Fruit fly (Drosophila melanogaster) whole organism, embryonic: ENCODE data around the gene CG1896.

Experiments used
- ATbp ChIP-seq: fragments of 200-800 bp; sonication (Bioruptor generic); optimal IDR thresholded peaks from 2 replicates; lab custom pipeline; 2017; ENCODE audit warnings: missing biosample characterization, mild to moderate bottlenecking, missing genetic modification characterization, missing genetic modification reagents
- Aef1 ChIP-seq: fragments of 200-800 bp; sonication (Bioruptor generic); IDR thresholded peaks from 3 replicates; pipeline ENCODE4 v1.3.6; 2022; ENCODE audit warnings: missing biosample characterization, missing genetic modification characterization
- Atf3 ChIP-seq: fragments of 200-800 bp; sonication (Bioruptor generic); optimal IDR thresholded peaks from 3 replicates; lab custom pipeline; 2016; ENCODE audit warnings: missing biosample characterization, missing genetic modification characterization
- B-H1 ChIP-seq: fragments of 200-800 bp; sonication (Bioruptor generic); IDR thresholded peaks from 3 replicates; pipeline ENCODE4 v1.3.6; 2022; ENCODE audit warnings: missing biosample characterization, missing genetic modification characterization
- CG10147 ChIP-seq: fragments of 200-800 bp; sonication (Bioruptor generic); optimal IDR thresholded peaks from 2 replicates; lab custom pipeline; 2019; ENCODE audit warnings: missing biosample characterization, mild to moderate bottlenecking, missing genetic modification characterization, moderate library complexity
- CG10321 ChIP-seq: fragments of 200-800 bp; sonication (Bioruptor generic); IDR thresholded peaks from 2 replicates; pipeline ENCODE4 v1.3.6; 2022; ENCODE audit warnings: missing biosample characterization, missing genetic modification characterization
- CG10462 ChIP-seq: fragments of 200-800 bp; sonication (Bioruptor generic); optimal IDR thresholded peaks from 2 replicates; lab custom pipeline; 2016; ENCODE audit warnings: missing biosample characterization, missing genetic modification characterization
- CG11695 ChIP-seq: fragments of 200-800 bp; sonication (Bioruptor generic); IDR thresholded peaks from 3 replicates; pipeline ENCODE4 v1.3.6; 2022; ENCODE audit warnings: missing biosample characterization, missing genetic modification characterization
- CG12299 ChIP-seq: fragments of 200-800 bp; sonication (Bioruptor generic); optimal IDR thresholded peaks from 2 replicates; lab custom pipeline; 2018; ENCODE audit warnings: missing biosample characterization, mild to moderate bottlenecking, missing genetic modification characterization
- CG1529 ChIP-seq: fragments of 200-800 bp; sonication (Bioruptor generic); optimal IDR thresholded peaks from 3 replicates; lab custom pipeline; 2018; ENCODE audit warnings: missing biosample characterization, missing genetic modification characterization
- CG16863 ChIP-seq: fragments of 200-800 bp; sonication (Bioruptor generic); optimal IDR thresholded peaks from 3 replicates; lab custom pipeline; 2016; ENCODE audit warnings: missing biosample characterization, missing genetic modification characterization
- CG17359 ChIP-seq: fragments of 200-800 bp; sonication (Bioruptor generic); optimal IDR thresholded peaks from 3 replicates; lab custom pipeline; 2018; ENCODE audit warnings: missing biosample characterization, mild to moderate bottlenecking, missing genetic modification characterization, moderate library complexity
- CG17912 ChIP-seq: fragments of 200-800 bp; sonication (Bioruptor generic); optimal IDR thresholded peaks from 2 replicates; lab custom pipeline; 2018; ENCODE audit warnings: missing biosample characterization, mild to moderate bottlenecking, missing genetic modification characterization
- CG32532 ChIP-seq: fragments of 200-800 bp; sonication (Bioruptor generic); IDR thresholded peaks from 2 replicates; pipeline ENCODE4 v1.3.6; 2022; ENCODE audit warnings: missing biosample characterization, missing genetic modification characterization
- CG32772 ChIP-seq: fragments of 200-800 bp; sonication (Bioruptor generic); IDR thresholded peaks from 2 replicates; pipeline ENCODE4 v1.3.6; 2022; ENCODE audit warnings: missing biosample characterization, missing genetic modification characterization
- CG4854 ChIP-seq: fragments of 200-800 bp; sonication (Bioruptor generic); optimal IDR thresholded peaks from 2 replicates; lab custom pipeline; 2016; ENCODE audit warnings: missing biosample characterization, missing genetic modification characterization, inconsistent platforms
- CG5245 ChIP-seq: fragments of 200-800 bp; sonication (Bioruptor generic); optimal IDR thresholded peaks from 3 replicates; lab custom pipeline; 2016; ENCODE audit warnings: missing biosample characterization, missing genetic modification characterization
- CG5953 ChIP-seq: fragments of 200-800 bp; sonication (Bioruptor generic); IDR thresholded peaks from 2 replicates; pipeline ENCODE4 v1.3.6; 2022; ENCODE audit warnings: missing biosample characterization, missing genetic modification characterization
- CG6654 ChIP-seq: fragments of 200-800 bp; sonication (Bioruptor generic); optimal IDR thresholded peaks from 2 replicates; lab custom pipeline; 2017; ENCODE audit warnings: missing biosample characterization, mild to moderate bottlenecking, missing genetic modification characterization
- CkIIα-i1 ChIP-seq: fragments of 200-800 bp; sonication (Bioruptor generic); IDR thresholded peaks from 2 replicates; pipeline ENCODE4 v1.3.6; 2022; ENCODE audit warnings: missing biosample characterization, missing genetic modification characterization
- Drgx ChIP-seq: fragments of 200-800 bp; sonication (Bioruptor generic); IDR thresholded peaks from 2 replicates; pipeline ENCODE4 v1.3.6; 2022; ENCODE audit warnings: missing biosample characterization, missing genetic modification characterization
- Eip74EF ChIP-seq, 2 experiments: fragments of 200-800 bp in 1 of 2; fragments of >200 bp in 1 of 2; sonication (Bioruptor generic) in 1 of 2; optimal IDR thresholded peaks; 2 replicates each; lab custom pipeline; 2017 to 2019; ENCODE audit warnings: missing biosample characterization in 2 of 2, missing genetic modification characterization in 2 of 2, mild to moderate bottlenecking in 1 of 2, moderate library complexity in 1 of 2
- H15 ChIP-seq: fragments of 200-800 bp; sonication (Bioruptor generic); IDR thresholded peaks from 3 replicates; pipeline ENCODE4 v1.3.6; 2022; ENCODE audit warnings: missing biosample characterization, missing genetic modification characterization
- HHEX ChIP-seq: fragments of 200-800 bp; sonication (Bioruptor generic); optimal IDR thresholded peaks from 3 replicates; lab custom pipeline; 2017; ENCODE audit warnings: missing biosample characterization, mild to moderate bottlenecking, missing genetic modification characterization, missing genetic modification reagents
- Hmx ChIP-seq: fragments of 200-800 bp; sonication (Bioruptor generic); optimal IDR thresholded peaks from 2 replicates; lab custom pipeline; 2016; ENCODE audit warnings: missing biosample characterization, missing genetic modification characterization
- Lhr ChIP-seq: fragments of 200-800 bp; sonication (Bioruptor generic); optimal IDR thresholded peaks from 3 replicates; lab custom pipeline; 2017; ENCODE audit warnings: mild to moderate bottlenecking, missing biosample characterization, missing genetic modification reagents, missing genetic modification characterization
- MBD-R2 ChIP-seq: fragments of 200-800 bp; sonication (Bioruptor generic); IDR thresholded peaks from 2 replicates; pipeline ENCODE4 v1.3.6; 2022; ENCODE audit warnings: missing biosample characterization, missing genetic modification characterization
- PHDP ChIP-seq: fragments of 200-800 bp; sonication (Bioruptor generic); optimal IDR thresholded peaks from 3 replicates; lab custom pipeline; 2018; ENCODE audit warnings: missing biosample characterization, mild to moderate bottlenecking, missing genetic modification characterization, moderate library complexity
- Rfx ChIP-seq: fragments of 200-800 bp; sonication (Bioruptor generic); IDR thresholded peaks from 2 replicates; pipeline ENCODE4 v1.3.6; 2022; ENCODE audit warnings: missing biosample characterization, missing genetic modification characterization
- Sin3A ChIP-seq: fragments of >200 bp; optimal IDR thresholded peaks from 2 replicates; lab custom pipeline; 2018
- Sox100B ChIP-seq: fragments of 200-800 bp; sonication (Bioruptor generic); optimal IDR thresholded peaks from 3 replicates; lab custom pipeline; 2018; ENCODE audit warnings: missing biosample characterization, mild to moderate bottlenecking, missing genetic modification characterization
- Spps ChIP-seq: fragments of 200-800 bp; sonication (Bioruptor generic); optimal IDR thresholded peaks from 2 replicates; lab custom pipeline; 2018; ENCODE audit warnings: missing biosample characterization, mild to moderate bottlenecking, missing genetic modification characterization
- Trl ChIP-seq, 3 experiments: fragments of >200 bp in 2 of 3; fragments of 200-800 bp in 1 of 3; sonication (Bioruptor generic) in 1 of 3; optimal IDR thresholded peaks; 2 replicates in 1 of 3; 3 replicates in 2 of 3; lab custom pipeline; 2016 to 2017; ENCODE audit warnings: missing biosample characterization in 1 of 3, missing genetic modification characterization in 1 of 3
- Usf ChIP-seq: fragments of 200-800 bp; sonication (Bioruptor generic); optimal IDR thresholded peaks from 2 replicates; lab custom pipeline; 2017; ENCODE audit warnings: missing genotype, missing biosample characterization, missing genetic modification characterization
- ap ChIP-seq: fragments of 200-800 bp; sonication (Bioruptor generic); IDR thresholded peaks from 2 replicates; pipeline ENCODE4 v1.3.6; 2022; ENCODE audit warnings: missing biosample characterization, missing genetic modification characterization
- bab2 ChIP-seq: fragments of 200-800 bp; sonication (Bioruptor generic); optimal IDR thresholded peaks from 2 replicates; lab custom pipeline; 2016; ENCODE audit warnings: missing biosample characterization, missing genetic modification characterization
- bbx ChIP-seq: fragments of 200-800 bp; sonication (Bioruptor generic); IDR thresholded peaks from 2 replicates; pipeline ENCODE4 v1.3.6; 2022; ENCODE audit warnings: missing biosample characterization, missing genetic modification characterization; ENCODE audit not compliant: partially characterized antibody
- disco-r ChIP-seq: fragments of 200-800 bp; sonication (Bioruptor generic); optimal IDR thresholded peaks from 2 replicates; lab custom pipeline; 2016; ENCODE audit warnings: missing biosample characterization, missing genetic modification characterization
- en ChIP-seq: fragments of 200-800 bp; sonication (Bioruptor generic); optimal IDR thresholded peaks from 2 replicates; lab custom pipeline; 2016; ENCODE audit warnings: missing biosample characterization, missing genetic modification characterization
- fru ChIP-seq: fragments of >200 bp; optimal IDR thresholded peaks from 2 replicates; lab custom pipeline; 2017
- jigr1 ChIP-seq: fragments of 200-800 bp; sonication (Bioruptor generic); IDR thresholded peaks from 3 replicates; pipeline ENCODE4 v1.3.6; 2022; ENCODE audit warnings: missing biosample characterization, missing genetic modification characterization
- kah ChIP-seq: fragments of 200-800 bp; sonication (Bioruptor generic); optimal IDR thresholded peaks from 2 replicates; lab custom pipeline; 2018; ENCODE audit warnings: missing biosample characterization, mild to moderate bottlenecking, missing genetic modification characterization
- org-1 ChIP-seq: fragments of 200-800 bp; sonication (Bioruptor generic); optimal IDR thresholded peaks from 2 replicates; lab custom pipeline; 2017; ENCODE audit warnings: missing biosample characterization, missing genetic modification characterization
- scrt ChIP-seq: fragments of 200-800 bp; sonication (Bioruptor generic); optimal IDR thresholded peaks from 2 replicates; lab custom pipeline; 2018; ENCODE audit warnings: missing biosample characterization, mild to moderate bottlenecking, missing genetic modification characterization, moderate library complexity
- sna ChIP-seq: fragments of 200-800 bp; sonication (Bioruptor generic); IDR thresholded peaks from 2 replicates; pipeline ENCODE4 v1.3.6; 2022; ENCODE audit warnings: missing biosample characterization, missing genetic modification characterization; ENCODE audit not compliant: partially characterized antibody
- ttk ChIP-seq: fragments of 200-800 bp; sonication (Bioruptor generic); IDR thresholded peaks from 2 replicates; pipeline ENCODE4 v2.1.2; 2022; ENCODE audit warnings: missing biosample characterization, missing genetic modification characterization
- usp ChIP-seq: fragments of >200 bp; optimal IDR thresholded peaks from 2 replicates; lab custom pipeline; 2017; ENCODE audit warnings: missing biosample characterization, missing genetic modification characterization
- vnd ChIP-seq: fragments of 200-800 bp; sonication (Bioruptor generic); IDR thresholded peaks from 3 replicates; pipeline ENCODE4 v1.3.6; 2022; ENCODE audit warnings: missing biosample characterization, missing genetic modification characterization; ENCODE audit not compliant: partially characterized antibody
- zen ChIP-seq: fragments of 200-800 bp; sonication (Bioruptor generic); optimal IDR thresholded peaks from 3 replicates; lab custom pipeline; 2018; ENCODE audit warnings: missing biosample characterization, mild to moderate bottlenecking, missing genetic modification characterization, moderate library complexity

CG1896 gene

dm6 chr3R:31776583-31777362, 32.7 kb downstream of the CG1896 start, which contains the start of the genes CG2126 and faf (continued):
- TF ChIP-seq org-1 (GFP tag; lab: Kevin White, UChicago) (peak; percentile 11), Eip74EF (GFP tag; optimal IDR thresholded peaks at IDR 0.05; lab: Kevin White, UChicago) (peak in 1 of 2 experiments; percentile 62), jigr1 (GFP tag; lab: Robert Waterston, UW) (peak; percentile 60; the same call in 2 of the 3 replicates), usp (GFP tag; lab: Kevin White, UChicago) (no peak), CG10462 (GFP tag; lab: Kevin White, UChicago) (peak; percentile 56), CG11695 (GFP tag; lab: Robert Waterston, UW) (peak; percentile 76; the same call in 2 of the 3 replicates), bbx (peak; percentile 26; the same call in 1 of the 2 replicates), CG5953 (0 out of 2 replicates have a peak, but pooled peaks have one; percentile 29), MBD-R2 (peak; percentile 29), HHEX (GFP tag; lab: Kevin White, UChicago) (peak; percentile 69), CG6654 (GFP tag; lab: Kevin White, UChicago) (peak; percentile 29), H15 (GFP tag; lab: Robert Waterston, UW) (peak; percentile 55; the same call in 1 of the 3 replicates), zen (tag; lab: Kevin White, UChicago) (peak; percentile 64), Sox100B (GFP tag; lab: Kevin White, UChicago) (peak; percentile 78), bab2 (peak; percentile 52), ttk (GFP tag; lab: Robert Waterston, UW) (peak; percentile 88), CG17912 (GFP tag; lab: Kevin White, UChicago) (peak; percentile 42), fru (lab: Kevin White, UChicago) (no peak), CG16863 (GFP tag; lab: Kevin White, UChicago) (peak; percentile 13), CG10321 (GFP tag; lab: Robert Waterston, UW) (no peak), CG17359 (tag; lab: Kevin White, UChicago) (peak; percentile 78), PHDP (tag; lab: Kevin White, UChicago) (peak; percentile 82), Usf (GFP tag; lab: Kevin White, UChicago) (peak; percentile 48), B-H1 (GFP tag; lab: Robert Waterston, UW) (peak; percentile 56; the same call in 2 of the 3 replicates), Sin3A (lab: Kevin White, UChicago) (peak; percentile 17), kah (GFP tag; lab: Kevin White, UChicago) (peak; percentile 24), Spps (peak; percentile 25), Lhr (peak; percentile 38), vnd (0 out of 3 replicates have a peak, but pooled peaks have one; percentile 48), CkIIα-i1 (GFP tag; lab: Robert Waterston, UW) (no peak), Atf3 (GFP tag; lab: Kevin White, UChicago) (peak; percentile 3), CG32532 (GFP tag; lab: Robert Waterston, UW) (peak; percentile 82), sna (GFP tag; lab: Robert Waterston, UW) (no peak), Trl (optimal IDR thresholded peaks at IDR 0.05; lab: Kevin White, UChicago) (no peak), Trl (GFP tag; optimal IDR thresholded peaks at IDR 0.05; lab: Kevin White, UChicago) (peak; percentile 49), Drgx (GFP tag; lab: Robert Waterston, UW) (0 out of 2 replicates have a peak, but pooled peaks have one; percentile 14), en (GFP tag; lab: Kevin White, UChicago) (no peak), CG4854 (GFP tag; lab: Kevin White, UChicago) (peak; percentile 26), CG1529 (GFP tag; lab: Kevin White, UChicago) (peak; percentile 45), Rfx (GFP tag; lab: Robert Waterston, UW) (peak; percentile 86), scrt (GFP tag; lab: Kevin White, UChicago) (peak; percentile 53), CG12299 (tag; lab: Kevin White, UChicago) (peak; percentile 70), CG32772 (peak; percentile 79), CG5245 (GFP tag; lab: Kevin White, UChicago) (peak; percentile 70), disco-r (no peak), ATbp (no peak), CG10147 (GFP tag; lab: Kevin White, UChicago) (peak; percentile 60), ap (GFP tag; lab: Robert Waterston, UW) (no peak), Hmx (no peak), Aef1 (GFP tag; lab: Robert Waterston, UW) (peak; percentile 61; the same call in 2 of the 3 replicates)
